Fruit fly (Drosophila melanogaster): Measurements from ENCODE around the gene CG12231.

Gene CG12231

DNA sequence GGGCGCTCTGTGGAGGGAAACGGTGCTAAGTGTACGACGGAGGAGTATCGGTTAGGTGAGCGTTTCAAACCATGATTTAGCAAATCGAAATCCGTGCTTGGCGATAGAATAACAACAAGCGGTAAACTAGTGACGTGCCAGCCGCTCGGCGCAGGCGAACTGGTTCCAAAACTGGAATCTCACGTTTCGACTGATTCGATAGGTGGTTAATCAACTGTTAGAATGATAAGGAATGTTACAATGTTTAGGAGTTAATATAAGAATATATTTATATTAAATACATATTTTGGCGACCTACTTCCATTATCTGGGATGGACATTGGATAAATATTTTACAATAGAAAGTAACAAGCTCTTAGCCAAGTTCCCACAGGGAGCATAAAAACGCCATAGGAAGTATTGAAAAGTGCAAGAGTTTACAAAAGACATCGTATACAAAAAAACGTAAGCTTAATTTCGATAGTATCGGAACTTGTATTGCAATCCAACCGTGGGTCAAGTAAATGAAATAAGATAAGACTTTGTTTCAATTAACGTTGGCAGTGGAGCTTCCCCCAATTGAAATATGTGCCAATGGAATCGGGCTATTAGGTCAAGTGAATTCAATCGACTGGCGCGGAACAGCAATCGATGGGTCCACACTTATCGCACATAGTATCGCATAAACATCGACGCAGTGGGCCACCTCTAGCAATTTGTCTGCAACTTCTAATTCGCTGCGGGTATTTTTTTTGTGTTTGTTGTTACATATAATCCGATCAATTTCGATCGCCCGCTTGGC, 36.5 kb downstream of the CG12231 start, which contains the start of the genes ksh, CG14200 and Pfrx (continued):
- TF ChIP-seq klu (GFP tag; IDR thresholded peaks at IDR 0.05) (0 out of 2 replicates have a peak, but pooled peaks have one; percentile 17), CG12744 (GFP tag; optimal IDR thresholded peaks at IDR 0.05) (no peak), CG32772 (GFP tag; IDR thresholded peaks at IDR 0.05) (no peak), lov (optimal IDR thresholded peaks at IDR 0.05) (no peak), lov (GFP tag; IDR thresholded peaks at IDR 0.05) (no peak), CG3838 (GFP tag; optimal IDR thresholded peaks at IDR 0.05) (no peak), slp2 (GFP tag; optimal IDR thresholded peaks at IDR 0.05) (no peak), lab (GFP tag; optimal IDR thresholded peaks at IDR 0.05) (no peak), CG9876 (GFP tag; optimal IDR thresholded peaks at IDR 0.05) (no peak), Oaz (GFP tag; IDR thresholded peaks at IDR 0.05) (no peak), CG9932 (GFP tag; IDR thresholded peaks at IDR 0.05) (peak; percentile 77), HmgD (GFP tag; optimal IDR thresholded peaks at IDR 0.05) (peak; percentile 65), CG10321 (GFP tag; IDR thresholded peaks at IDR 0.05) (no peak), pros (GFP tag; optimal IDR thresholded peaks at IDR 0.05) (no peak), jing (GFP tag; optimal IDR thresholded peaks at IDR 0.05) (no peak), Hr78 (GFP tag; optimal IDR thresholded peaks at IDR 0.05) (no peak), CG17385 (GFP tag; optimal IDR thresholded peaks at IDR 0.05) (no peak), CG9609 (GFP tag; optimal IDR thresholded peaks at IDR 0.05) (peak; percentile 7), H15 (GFP tag; IDR thresholded peaks at IDR 0.05) (0 out of 3 replicates have a peak, but pooled peaks have one; percentile 11), slou (GFP tag; optimal IDR thresholded peaks at IDR 0.05) (no peak), CG9797 (GFP tag; optimal IDR thresholded peaks at IDR 0.05) (peak; percentile 11), ab (GFP tag; optimal IDR thresholded peaks at IDR 0.05) (no peak), scrt (GFP tag; optimal IDR thresholded peaks at IDR 0.05) (no peak), B-H1 (GFP tag; IDR thresholded peaks at IDR 0.05) (no peak), ci (GFP tag; IDR thresholded peaks at IDR 0.05) (no peak), dan (GFP tag; IDR thresholded peaks at IDR 0.05) (no peak), CG30403 (GFP tag; optimal IDR thresholded peaks at IDR 0.05) (no peak), peb (GFP tag; IDR thresholded peaks at IDR 0.05) (no peak), CG12391 (tag; optimal IDR thresholded peaks at IDR 0.05) (no peak), NFAT (GFP tag; IDR thresholded peaks at IDR 0.05) (peak; percentile 55; the same call in 1 of the 2 replicates), rib (GFP tag; IDR thresholded peaks at IDR 0.05) (no peak), HmgZ (tag; optimal IDR thresholded peaks at IDR 0.05) (peak; percentile 22), CG9727 (GFP tag; optimal IDR thresholded peaks at IDR 0.05) (no peak), cato (GFP tag; optimal IDR thresholded peaks at IDR 0.05; ENCODE audit: borderline replicate concordance) (no peak), Atf3 (GFP tag; optimal IDR thresholded peaks at IDR 0.05) (no peak), CG15011 (GFP tag; optimal IDR thresholded peaks at IDR 0.05) (no peak), CG8388 (GFP tag; optimal IDR thresholded peaks at IDR 0.05) (no peak), CG10209 (GFP tag; optimal IDR thresholded peaks at IDR 0.05) (no peak), eve (GFP tag; optimal IDR thresholded peaks at IDR 0.05) (no peak), dpn (GFP tag; optimal IDR thresholded peaks at IDR 0.05) (peak in 1 of 2 experiments; percentile 33), ap (GFP tag; IDR thresholded peaks at IDR 0.05) (no peak), tx (GFP tag; optimal IDR thresholded peaks at IDR 0.05) (no peak), CHES-1-like (GFP tag; optimal IDR thresholded peaks at IDR 0.05) (peak; percentile 19), twi (tag; optimal IDR thresholded peaks at IDR 0.05) (no peak), CG2202 (tag; optimal IDR thresholded peaks at IDR 0.05) (no peak), CG34224 (GFP tag; IDR thresholded peaks at IDR 0.05; ENCODE audit: partially characterized antibody) (peak; percentile 78), CG33213 (GFP tag; optimal IDR thresholded peaks at IDR 0.05) (no peak), lilli (GFP tag; optimal IDR thresholded peaks at IDR 0.05) (peak; percentile 10), CG15269 (tag; optimal IDR thresholded peaks at IDR 0.05) (no peak), CG31441 (GFP tag; IDR thresholded peaks at IDR 0.05) (no peak), MESR4 (GFP tag; optimal IDR thresholded peaks at IDR 0.05) (no peak)
